Worm (Caenorhabditis elegans) whole organism, young adult: ENCODE data around the gene F33A8.4.

Experiments
- B0035.1 ChIP-seq: sonication (generic microtip); optimal IDR thresholded peaks from 2 replicates; lab custom pipeline; 2016; ENCODE audit warnings: missing genetic modification characterization, mild to moderate bottlenecking, missing compliant biosample characterization, missing genotype, missing genetic modification reagents
- B0336.3 ChIP-seq: fragments of 200-800 bp; sonication (Bioruptor generic); IDR thresholded peaks from 2 replicates; pipeline ENCODE4 v1.3.6; 2022; ENCODE audit warnings: missing genetic modification characterization, missing compliant biosample characterization
- C17E4.6 ChIP-seq: fragments of 200-800 bp; sonication (Bioruptor generic); IDR thresholded peaks from 2 replicates; pipeline ENCODE4 v1.3.6; 2022; ENCODE audit warnings: missing genetic modification reagents, missing genetic modification characterization, missing compliant biosample characterization
- F10E7.11 ChIP-seq: sonication (generic microtip); optimal IDR thresholded peaks from 2 replicates; lab custom pipeline; 2017; ENCODE audit warnings: mild to moderate bottlenecking, missing genetic modification characterization, moderate library complexity, missing compliant biosample characterization
- F23B12.7 ChIP-seq: sonication (generic microtip); optimal IDR thresholded peaks from 2 replicates; lab custom pipeline; 2017; ENCODE audit warnings: missing genetic modification characterization, mild to moderate bottlenecking, missing compliant biosample characterization, antibody characterized with exemption, moderate library complexity; ENCODE audit not compliant: insufficient read depth
- F33H1.4 ChIP-seq: fragments of 200-800 bp; sonication (Bioruptor generic); IDR thresholded peaks from 2 replicates; pipeline ENCODE4 v1.3.6; 2022; ENCODE audit warnings: missing genetic modification reagents, missing genetic modification characterization, missing compliant biosample characterization
- F39B2.1 ChIP-seq: fragments of 200-800 bp; sonication (Bioruptor generic); IDR thresholded peaks from 2 replicates; pipeline ENCODE4 v1.3.6; 2022; ENCODE audit warnings: missing genetic modification reagents, missing genetic modification characterization, missing compliant biosample characterization
- F55B11.4 ChIP-seq: sonication (generic microtip); optimal IDR thresholded peaks from 2 replicates; lab custom pipeline; 2016; ENCODE audit warnings: missing compliant biosample characterization, missing genetic modification characterization, borderline replicate concordance; ENCODE audit not compliant: insufficient read depth
- F57A8.1 ChIP-seq: fragments of 200-800 bp; sonication (Bioruptor generic); optimal IDR thresholded peaks from 2 replicates; lab custom pipeline; 2018; ENCODE audit warnings: mild to moderate bottlenecking, missing genetic modification characterization, moderate library complexity, missing compliant biosample characterization
- K12H6.12 ChIP-seq: fragments of 200-800 bp; sonication (Bioruptor generic); optimal IDR thresholded peaks from 2 replicates; lab custom pipeline; 2018; ENCODE audit warnings: mild to moderate bottlenecking, missing genetic modification characterization, missing compliant biosample characterization
- T07F8.4 ChIP-seq: sonication (generic microtip); optimal IDR thresholded peaks from 2 replicates; lab custom pipeline; 2016; ENCODE audit warnings: mild to moderate bottlenecking, missing genetic modification characterization, moderate library complexity, missing compliant biosample characterization
- akir-1 ChIP-seq: fragments of 200-800 bp; sonication (Bioruptor generic); optimal IDR thresholded peaks from 2 replicates; lab custom pipeline; 2018; ENCODE audit warnings: mild to moderate bottlenecking, missing genetic modification characterization, moderate library complexity, missing compliant biosample characterization
- aptf-3 ChIP-seq: fragments of 200-800 bp; sonication (Bioruptor generic); IDR thresholded peaks from 2 replicates; pipeline ENCODE4 v1.3.6; 2022; ENCODE audit warnings: missing genetic modification characterization, missing compliant biosample characterization
- atf-7 ChIP-seq: sonication (generic microtip); optimal IDR thresholded peaks from 2 replicates; lab custom pipeline; 2017; ENCODE audit warnings: mild to moderate bottlenecking, missing genetic modification characterization, missing compliant biosample characterization
- attf-3 ChIP-seq: fragments of 200-800 bp; sonication (Bioruptor generic); conservative IDR thresholded peaks from 2 replicates; pipeline ENCODE4 v1.3.6; 2022; ENCODE audit warnings: missing genetic modification reagents, missing genetic modification characterization, missing compliant biosample characterization
- attf-5 ChIP-seq: fragments of 200-800 bp; sonication (Bioruptor generic); optimal IDR thresholded peaks from 2 replicates; lab custom pipeline; 2018; ENCODE audit warnings: mild to moderate bottlenecking, missing genetic modification characterization, missing compliant biosample characterization
- attf-6 ChIP-seq: fragments of 200-800 bp; sonication (Bioruptor generic); IDR thresholded peaks from 2 replicates; pipeline ENCODE4 v1.3.6; 2022; ENCODE audit warnings: missing genetic modification reagents, missing genetic modification characterization, missing compliant biosample characterization
- bed-2 ChIP-seq: fragments of 200-800 bp; sonication (Bioruptor generic); IDR thresholded peaks from 2 replicates; pipeline ENCODE4 v1.3.6; 2022; ENCODE audit warnings: missing genetic modification reagents, missing genetic modification characterization, missing compliant biosample characterization
- cebp-2 ChIP-seq: fragments of 200-800 bp; sonication (Bioruptor generic); IDR thresholded peaks from 2 replicates; pipeline ENCODE4 v1.3.6; 2022; ENCODE audit warnings: missing genetic modification characterization, missing compliant biosample characterization
- ceh-27 ChIP-seq: fragments of 200-800 bp; sonication (Bioruptor generic); optimal IDR thresholded peaks from 2 replicates; lab custom pipeline; 2018; ENCODE audit warnings: mild to moderate bottlenecking, missing genetic modification characterization, moderate library complexity, missing compliant biosample characterization
- ceh-91 ChIP-seq: fragments of 200-800 bp; sonication (Bioruptor generic); IDR thresholded peaks from 2 replicates; pipeline ENCODE4 v1.3.6; 2022; ENCODE audit warnings: missing genetic modification reagents, missing genetic modification characterization, missing compliant biosample characterization
- dox-1 ChIP-seq: fragments of 200-800 bp; sonication (Bioruptor generic); IDR thresholded peaks from 2 replicates; pipeline ENCODE4 v1.3.6; 2022; ENCODE audit warnings: missing genetic modification reagents, missing genetic modification characterization, missing compliant biosample characterization
- efl-1 ChIP-seq: fragments of 150-350 bp; optimal IDR thresholded peaks from 2 replicates; lab custom pipeline; 2014; ENCODE audit warnings: missing biosample characterization, missing genetic modification reagents, missing genetic modification characterization
- egl-18 ChIP-seq: fragments of 200-800 bp; sonication (Bioruptor generic); IDR thresholded peaks from 2 replicates; pipeline ENCODE4 v1.3.6; 2022; ENCODE audit warnings: missing genetic modification reagents, missing genetic modification characterization, missing compliant biosample characterization
- egl-44 ChIP-seq: fragments of 200-800 bp; sonication (Bioruptor generic); IDR thresholded peaks from 2 replicates; pipeline ENCODE4 v1.3.6; 2022; ENCODE audit warnings: missing genetic modification reagents, missing genetic modification characterization, missing compliant biosample characterization
- egrh-3 ChIP-seq: fragments of 200-800 bp; sonication (Bioruptor generic); IDR thresholded peaks from 2 replicates; pipeline ENCODE4 v1.3.6; 2022; ENCODE audit warnings: missing genetic modification reagents, missing genetic modification characterization, missing compliant biosample characterization
- gei-17 ChIP-seq: fragments of 200-800 bp; sonication (Bioruptor generic); optimal IDR thresholded peaks from 2 replicates; lab custom pipeline; 2018; ENCODE audit warnings: mild to moderate bottlenecking, missing genetic modification characterization, missing compliant biosample characterization
- hlh-26 ChIP-seq: fragments of 200-800 bp; sonication (Bioruptor generic); conservative IDR thresholded peaks from 2 replicates; pipeline ENCODE4 v1.3.6; 2022; ENCODE audit warnings: missing genetic modification reagents, missing genetic modification characterization, missing compliant biosample characterization
- hmg-1.2 ChIP-seq: fragments of 200-800 bp; sonication (Bioruptor generic); IDR thresholded peaks from 2 replicates; pipeline ENCODE4 v1.3.6; 2022; ENCODE audit warnings: missing genetic modification reagents, missing genetic modification characterization, missing compliant biosample characterization
- hmg-20 ChIP-seq: fragments of 200-800 bp; sonication (Bioruptor generic); IDR thresholded peaks from 2 replicates; pipeline ENCODE4 v1.3.6; 2022; ENCODE audit warnings: missing genetic modification reagents, missing genetic modification characterization, missing compliant biosample characterization
- lin-26 ChIP-seq: fragments of 200-800 bp; sonication (Bioruptor generic); IDR thresholded peaks from 2 replicates; pipeline ENCODE4 v1.3.6; 2022; ENCODE audit warnings: missing genetic modification reagents, missing genetic modification characterization, missing compliant biosample characterization
- lin-35 ChIP-seq, 3 experiments: fragments of 150-350 bp in 2 of 3; sonication (generic microtip) in 1 of 3; optimal IDR thresholded peaks; 2 replicates each; lab custom pipeline; 2014 to 2018; ENCODE audit warnings: missing biosample characterization in 3 of 3, missing genetic modification characterization in 3 of 3, missing genetic modification reagents in 3 of 3
- lin-54 ChIP-seq: fragments of 200-800 bp; sonication (Bioruptor generic); optimal IDR thresholded peaks from 2 replicates; lab custom pipeline; 2018; ENCODE audit warnings: mild to moderate bottlenecking, missing genetic modification characterization, missing compliant biosample characterization
- lsl-1 ChIP-seq: fragments of 200-800 bp; sonication (Bioruptor generic); optimal IDR thresholded peaks from 2 replicates; lab custom pipeline; 2018; ENCODE audit warnings: mild to moderate bottlenecking, missing genetic modification characterization, moderate library complexity, missing compliant biosample characterization
- madf-3 ChIP-seq: fragments of 200-800 bp; sonication (Bioruptor generic); IDR thresholded peaks from 2 replicates; pipeline ENCODE4 v1.3.6; 2022; ENCODE audit warnings: missing genetic modification reagents, missing genetic modification characterization, missing compliant biosample characterization
- mxl-1 ChIP-seq: sonication (generic microtip); optimal IDR thresholded peaks from 2 replicates; lab custom pipeline; 2016; ENCODE audit warnings: missing genetic modification characterization, missing compliant biosample characterization
- nfya-1 ChIP-seq: sonication (generic microtip); optimal IDR thresholded peaks from 2 replicates; lab custom pipeline; 2017; ENCODE audit warnings: antibody characterized with exemption, missing compliant biosample characterization, missing genetic modification characterization, borderline replicate concordance; ENCODE audit not compliant: insufficient read depth
- nfyb-1 ChIP-seq: fragments of 200-800 bp; sonication (Bioruptor generic); IDR thresholded peaks from 2 replicates; pipeline ENCODE4 v1.3.6; 2022; ENCODE audit warnings: missing genetic modification reagents, missing genetic modification characterization, missing compliant biosample characterization
- nhr-179 ChIP-seq: sonication (generic microtip); optimal IDR thresholded peaks from 2 replicates; lab custom pipeline; 2016; ENCODE audit warnings: mild to moderate bottlenecking, missing genetic modification characterization, missing compliant biosample characterization
- pha-4 ChIP-seq: fragments of 150-350 bp; sonication (generic microtip); optimal IDR thresholded peaks from 2 replicates; lab custom pipeline; 2014; ENCODE audit warnings: missing biosample characterization, missing genetic modification reagents, missing genetic modification characterization
- rcor-1 ChIP-seq: fragments of 200-800 bp; sonication (Bioruptor generic); IDR thresholded peaks from 2 replicates; pipeline ENCODE4 v1.3.6; 2022; ENCODE audit warnings: missing genetic modification reagents, missing genetic modification characterization, missing compliant biosample characterization
- tbp1 ChIP-seq: fragments of 200-800 bp; sonication (Bioruptor generic); optimal IDR thresholded peaks from 2 replicates; lab custom pipeline; 2018; ENCODE audit warnings: mild to moderate bottlenecking, missing genetic modification characterization, missing compliant biosample characterization
- unc-130 ChIP-seq: sonication (generic microtip); optimal IDR thresholded peaks from 2 replicates; lab custom pipeline; 2016; ENCODE audit warnings: missing genetic modification reagents, missing genetic modification characterization, missing compliant biosample characterization
- zfh-2 ChIP-seq: fragments of 200-800 bp; sonication (Bioruptor generic); conservative IDR thresholded peaks from 2 replicates; pipeline ENCODE4 v1.3.6; 2022; ENCODE audit warnings: missing genetic modification reagents, missing genetic modification characterization, missing compliant biosample characterization

Gene F33A8.4

DNA sequence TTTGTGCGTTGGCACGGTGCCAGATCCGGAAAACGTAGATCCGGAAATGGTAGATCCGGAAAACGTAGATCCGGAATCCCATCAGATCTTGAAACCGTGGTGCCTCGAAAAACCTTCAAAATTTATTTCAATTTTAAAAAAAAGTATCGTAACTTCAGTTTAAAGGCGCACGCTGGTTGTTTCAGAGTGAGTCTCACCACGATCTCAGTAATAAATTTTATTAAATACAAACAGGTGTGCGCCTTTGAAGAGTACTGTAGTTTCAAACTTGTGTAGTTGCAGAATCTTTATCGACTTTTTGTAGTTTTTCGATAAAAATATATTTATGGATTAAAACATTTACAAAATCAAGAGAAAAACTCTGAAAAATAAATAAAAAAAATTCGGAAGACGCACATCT is 1.8 kb upstream of the F33A8.4 start (continued):
- TF ChIP-seq nfyb-1 (GFP tag; lab: Robert Waterston, UW) (no peak), pha-4 (no peak), lsl-1 (GFP tag; lab: Kevin White, UChicago) (peak; percentile 99), cebp-2 (GFP tag; lab: Robert Waterston, UW) (no peak), egl-44 (GFP tag; lab: Robert Waterston, UW) (no peak), F10E7.11 (no peak), F57A8.1 (GFP tag; lab: Kevin White, UChicago) (no peak), mxl-1 (tag; lab: Kevin White, UChicago) (no peak), aptf-3 (GFP tag; lab: Robert Waterston, UW) (no peak), nhr-179 (tag; lab: Kevin White, UChicago) (no peak), zfh-2 (GFP tag; lab: Robert Waterston, UW) (no peak), T07F8.4 (tag; lab: Kevin White, UChicago) (no peak), rcor-1 (GFP tag; lab: Robert Waterston, UW) (no peak; the same call in 1 of the 2 replicates), hmg-20 (GFP tag; lab: Robert Waterston, UW) (no peak), egl-18 (no peak), ceh-91 (GFP tag; lab: Robert Waterston, UW) (peak; percentile 88), akir-1 (GFP tag; lab: Kevin White, UChicago) (no peak)

DNA sequence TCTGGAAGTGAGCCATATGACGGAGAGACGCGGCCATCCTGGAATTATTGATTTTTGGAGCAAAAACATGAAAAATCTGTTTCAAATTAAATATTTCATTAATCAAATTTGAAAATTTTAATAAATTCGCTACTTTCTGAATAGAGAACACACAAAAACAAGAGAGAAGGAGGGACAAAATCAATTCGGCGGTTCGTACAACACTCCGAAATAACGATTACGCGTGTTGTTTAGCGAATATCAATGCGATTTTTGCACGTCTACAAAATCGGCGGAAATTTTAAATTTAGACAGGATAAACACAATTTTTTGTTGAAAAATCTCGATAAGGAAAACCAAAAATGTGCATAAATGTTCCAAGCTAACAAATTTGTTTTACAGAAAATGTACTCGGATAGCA is 1.0 kb upstream of the F33A8.4 start, which contains the start of the genes sdhd-1 and ilkp-1:
Gene sdhd-1 (minus strand): TSS at position 38 of the 400 bp plus-strand sequence.
Gene ilkp-1 (plus strand): TSS at position 380 of the 400 bp plus-strand sequence.
- TF ChIP-seq attf-5 (GFP tag; lab: Kevin White, UChicago) (peak; percentile 20), efl-1 (peak; percentile 33), attf-6 (GFP tag; lab: Robert Waterston, UW) (no peak), tbp1 (GFP tag; lab: Kevin White, UChicago) (no peak), B0336.3 (no peak), F55B11.4 (tag; lab: Kevin White, UChicago) (no peak), B0035.1 (tag; lab: Kevin White, UChicago) (no peak), bed-2 (GFP tag; lab: Robert Waterston, UW) (no peak), unc-130 (GFP tag; lab: Kevin White, UChicago) (no peak), pha-4 (no peak), C17E4.6 (GFP tag; lab: Robert Waterston, UW) (no peak), gei-17 (GFP tag; lab: Kevin White, UChicago) (no peak), lin-26 (GFP tag; lab: Robert Waterston, UW) (no peak), lin-35 (GFP tag; optimal IDR thresholded peaks at IDR 0.05; lab: Kevin White, UChicago) (peak in 1 of 3 experiments; percentile 54), lin-54 (GFP tag; lab: Kevin White, UChicago) (peak; percentile 55), atf-7 (tag; lab: Kevin White, UChicago) (no peak), nfya-1 (no peak), F39B2.1 (GFP tag; lab: Robert Waterston, UW) (no peak), hlh-26 (no peak), hmg-1.2 (GFP tag; lab: Robert Waterston, UW) (peak; percentile 48; the same call in 1 of the 2 replicates), madf-3 (no peak), K12H6.12 (no peak), attf-3 (peak; percentile 90), F33H1.4 (GFP tag; lab: Robert Waterston, UW) (no peak), egrh-3 (GFP tag; lab: Robert Waterston, UW) (no peak), ceh-27 (GFP tag; lab: Kevin White, UChicago) (no peak), dox-1 (GFP tag; lab: Robert Waterston, UW) (no peak), F23B12.7 (tag; lab: Kevin White, UChicago) (no peak)
- TF ChIP-seq, all 124 proteins: peak for 6
